Worm (Caenorhabditis elegans) whole organism, L3 larva: Measurements from ENCODE around the gene ceh-14.

Experiments used
- ama-1 ChIP-seq: fragments of 150-350 bp; optimal IDR thresholded peaks from 2 replicates; lab custom pipeline; 2018
- ceh-82 ChIP-seq: fragments of 150-350 bp; optimal IDR thresholded peaks from 2 replicates; lab custom pipeline; 2014; ENCODE audit warnings: missing biosample characterization, missing genetic modification characterization
- daf-12 ChIP-seq: fragments of 150-350 bp; optimal IDR thresholded peaks from 2 replicates; lab custom pipeline; 2014; ENCODE audit warnings: missing biosample characterization, missing genetic modification reagents, missing genetic modification characterization
- nhr-11 ChIP-seq: fragments of 150-350 bp; optimal IDR thresholded peaks from 2 replicates; lab custom pipeline; 2014; ENCODE audit warnings: missing biosample characterization, missing genetic modification characterization
- nhr-237 ChIP-seq: fragments of 150-350 bp; optimal IDR thresholded peaks from 2 replicates; lab custom pipeline; 2014; ENCODE audit warnings: missing biosample characterization, missing genetic modification characterization
- nhr-25 ChIP-seq: sonication (generic microtip); optimal IDR thresholded peaks from 2 replicates; lab custom pipeline; 2017; ENCODE audit warnings: missing biosample characterization, missing genetic modification characterization
- nhr-43 ChIP-seq: sonication (generic microtip); optimal IDR thresholded peaks from 2 replicates; lab custom pipeline; 2016; ENCODE audit warnings: mild to moderate bottlenecking, missing genetic modification characterization, missing compliant biosample characterization; ENCODE audit not compliant: poor library complexity, severe bottlenecking
- nhr-76 ChIP-seq: fragments of 150-350 bp; sonication (generic microtip); optimal IDR thresholded peaks from 5 replicates; lab custom pipeline; 2014; ENCODE audit warnings: missing biosample characterization, missing genetic modification characterization
- tbx-2 ChIP-seq: sonication (generic microtip); optimal IDR thresholded peaks from 2 replicates; lab custom pipeline; 2016; ENCODE audit warnings: mild to moderate bottlenecking, missing genetic modification characterization, missing compliant biosample characterization
- unc-62 ChIP-seq: fragments of 150-350 bp; sonication (generic microtip); optimal IDR thresholded peaks from 4 replicates; lab custom pipeline; 2014; ENCODE audit warnings: missing biosample characterization, missing genetic modification reagents, missing genetic modification characterization

DNA sequence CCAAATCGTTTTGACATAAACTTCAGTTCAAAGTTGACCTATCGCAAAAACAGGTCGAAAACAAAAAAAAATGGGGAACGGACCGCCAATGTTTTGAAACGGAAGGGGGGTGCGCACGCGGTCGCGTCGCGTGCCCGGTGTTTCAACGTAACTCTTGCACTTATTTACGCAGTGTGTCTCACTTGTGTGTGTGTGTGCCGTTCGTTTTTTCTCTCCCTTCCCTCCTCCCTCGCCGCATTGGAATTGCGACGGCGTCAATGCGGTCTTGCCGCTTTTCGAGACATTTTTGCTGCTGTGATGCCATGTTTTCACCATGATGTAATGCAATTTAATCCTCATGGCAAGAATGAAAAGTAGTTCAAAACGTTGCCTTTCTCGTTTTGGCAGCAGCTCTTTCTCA lies 54.1 kb downstream of the ceh-14 start:
- TF ChIP-seq ceh-82 (tag; lab: Kevin White, UChicago), result no peak
- peak; percentile 82 for TF ChIP-seq ama-1 (lab: Kevin White, UChicago)
- TF ChIP-seq nhr-237 (tag; lab: Kevin White, UChicago), result no peak
- no peak for TF ChIP-seq unc-62 (GFP tag; lab: Kevin White, UChicago)
- TF ChIP-seq nhr-76 (tag; lab: Kevin White, UChicago), result no peak
- TF ChIP-seq nhr-43, result no peak
- TF ChIP-seq daf-12 (tag; lab: Kevin White, UChicago), result no peak
- peak; percentile 21 for TF ChIP-seq nhr-25 (tag; lab: Kevin White, UChicago)
- TF ChIP-seq tbx-2 (tag; lab: Kevin White, UChicago), result no peak
- no peak for TF ChIP-seq nhr-11 (tag; lab: Kevin White, UChicago)
